Worm (Caenorhabditis elegans) whole organism, L3 larva: ENCODE data around the gene C10G8.3.

Experiments
- jun-1 ChIP-seq: fragments of 150-350 bp; optimal IDR thresholded peaks from 2 replicates; lab custom pipeline; 2014; ENCODE audit warnings: missing biosample characterization, missing genetic modification reagents, missing genetic modification characterization
- lin-39 ChIP-seq: fragments of 150-350 bp; optimal IDR thresholded peaks from 2 replicates; lab custom pipeline; 2018; ENCODE audit warnings: missing biosample characterization, missing genetic modification reagents, missing genetic modification characterization
- nhr-11 ChIP-seq: fragments of 150-350 bp; optimal IDR thresholded peaks from 2 replicates; lab custom pipeline; 2014; ENCODE audit warnings: missing biosample characterization, missing genetic modification characterization
- nhr-12 ChIP-seq: fragments of 150-350 bp; optimal IDR thresholded peaks from 2 replicates; lab custom pipeline; 2014; ENCODE audit warnings: missing biosample characterization, missing genetic modification characterization
- nhr-25 ChIP-seq: sonication (generic microtip); optimal IDR thresholded peaks from 2 replicates; lab custom pipeline; 2017; ENCODE audit warnings: missing biosample characterization, missing genetic modification characterization
- nhr-77 ChIP-seq: fragments of 150-350 bp; optimal IDR thresholded peaks from 2 replicates; lab custom pipeline; 2014; ENCODE audit warnings: missing biosample characterization, missing genetic modification characterization
- pqm-1 ChIP-seq: fragments of 150-350 bp; optimal IDR thresholded peaks from 2 replicates; lab custom pipeline; 2017; ENCODE audit warnings: missing biosample characterization, missing genetic modification characterization, inconsistent platforms
- snpc-4 ChIP-seq: fragments of 150-350 bp; optimal IDR thresholded peaks from 2 replicates; lab custom pipeline; 2014; ENCODE audit warnings: missing biosample characterization, missing genetic modification characterization
- tbx-2 ChIP-seq: sonication (generic microtip); optimal IDR thresholded peaks from 2 replicates; lab custom pipeline; 2016; ENCODE audit warnings: mild to moderate bottlenecking, missing genetic modification characterization, missing compliant biosample characterization
- zag-1 ChIP-seq: fragments of 150-350 bp; optimal IDR thresholded peaks from 2 replicates; lab custom pipeline; 2014; ENCODE audit warnings: missing biosample characterization, missing genetic modification characterization
- ztf-4 ChIP-seq: fragments of 150-350 bp; optimal IDR thresholded peaks from 2 replicates; lab custom pipeline; 2014; ENCODE audit warnings: missing biosample characterization, missing genetic modification characterization

DNA sequence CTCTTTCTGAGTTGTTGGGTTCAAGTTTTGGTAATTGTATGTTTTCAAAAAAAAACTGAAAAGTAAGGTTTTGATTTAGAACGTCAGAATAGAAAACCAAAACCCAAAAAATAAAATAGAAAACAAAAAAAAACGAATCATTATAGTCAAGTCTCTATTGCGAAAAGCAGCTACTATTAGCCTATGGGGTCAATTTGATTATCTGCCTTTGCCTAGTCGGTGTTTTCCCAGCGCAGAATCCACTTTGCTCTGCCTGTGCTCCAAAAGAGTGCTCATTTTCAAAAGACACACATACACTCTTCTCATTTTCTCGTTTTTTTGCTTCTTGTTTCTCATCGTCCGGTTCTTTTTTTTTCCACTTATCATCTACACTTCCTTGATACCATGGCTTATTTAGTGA is 23.9 kb upstream of the C10G8.3 start:
- TF ChIP-seq nhr-12 (tag; lab: Kevin White, UChicago): no peak
- no peak for TF ChIP-seq zag-1 (tag; lab: Kevin White, UChicago)
- TF ChIP-seq tbx-2 (tag; lab: Kevin White, UChicago): no peak
- TF ChIP-seq nhr-11 (tag; lab: Kevin White, UChicago): no peak
- TF ChIP-seq ztf-4: no peak
- TF ChIP-seq nhr-77: no peak
- TF ChIP-seq jun-1 (tag; lab: Kevin White, UChicago): no peak
- TF ChIP-seq lin-39 (tag; lab: Kevin White, UChicago): no peak
- no peak for TF ChIP-seq nhr-25
- TF ChIP-seq snpc-4: no peak
- TF ChIP-seq pqm-1 (tag; lab: Kevin White, UChicago): no peak
